Worm (Caenorhabditis elegans) whole organism, early embryonic: Measurements from ENCODE around the gene dct-18.

Experiments used
- B0310.2 ChIP-seq: sonication (generic microtip); optimal IDR thresholded peaks from 2 replicates; lab custom pipeline; 2016; ENCODE audit warnings: mild to moderate bottlenecking, missing genetic modification characterization, missing compliant biosample characterization
- F13C5.2 ChIP-seq: sonication (generic microtip); optimal IDR thresholded peaks from 2 replicates; lab custom pipeline; 2017; ENCODE audit warnings: mild to moderate bottlenecking, missing genetic modification characterization, inconsistent platforms, missing compliant biosample characterization
- aly-1 ChIP-seq: sonication (generic microtip); optimal IDR thresholded peaks from 2 replicates; lab custom pipeline; 2016; ENCODE audit warnings: missing genetic modification characterization, missing compliant biosample characterization
- ama-1 ChIP-seq: fragments of 150-350 bp; optimal IDR thresholded peaks from 2 replicates; lab custom pipeline; 2014
- ceh-13 ChIP-seq: fragments of 200-800 bp; sonication (Bioruptor generic); optimal IDR thresholded peaks from 2 replicates; lab custom pipeline; 2018; ENCODE audit warnings: mild to moderate bottlenecking, missing genetic modification characterization, missing compliant biosample characterization
- ceh-36 ChIP-seq: sonication (generic microtip); optimal IDR thresholded peaks from 2 replicates; lab custom pipeline; 2016; ENCODE audit warnings: missing genetic modification characterization, inconsistent platforms, missing compliant biosample characterization
- ets-7 ChIP-seq: sonication (generic microtip); optimal IDR thresholded peaks from 2 replicates; lab custom pipeline; 2016; ENCODE audit warnings: missing genotype, missing genetic modification characterization, missing compliant biosample characterization
- flt-1 ChIP-seq: fragments of 200-800 bp; sonication (Bioruptor generic); IDR thresholded peaks from 2 replicates; pipeline ENCODE4 v1.3.6; 2022; ENCODE audit warnings: missing genetic modification characterization, missing compliant biosample characterization
- hmbx-1 ChIP-seq: sonication (generic microtip); optimal IDR thresholded peaks from 2 replicates; lab custom pipeline; 2016; ENCODE audit warnings: mild to moderate bottlenecking, missing genetic modification characterization, missing compliant biosample characterization
- hmg-4 ChIP-seq: fragments of 200-800 bp; sonication (Bioruptor generic); optimal IDR thresholded peaks from 2 replicates; lab custom pipeline; 2018; ENCODE audit warnings: mild to moderate bottlenecking, missing genetic modification characterization, missing compliant biosample characterization
- hnd-1 ChIP-seq: sonication (generic microtip); optimal IDR thresholded peaks from 2 replicates; lab custom pipeline; 2016; ENCODE audit warnings: missing genetic modification characterization, missing compliant biosample characterization
- pes-1 ChIP-seq: fragments of 200-800 bp; sonication (Bioruptor generic); IDR thresholded peaks from 2 replicates; pipeline ENCODE4 v1.3.6; 2022; ENCODE audit warnings: missing genetic modification reagents, missing genetic modification characterization, missing compliant biosample characterization
- scrt-1 ChIP-seq: fragments of 200-800 bp; sonication (Bioruptor generic); IDR thresholded peaks from 2 replicates; pipeline ENCODE4 v1.3.6; 2022; ENCODE audit warnings: missing genetic modification characterization, missing compliant biosample characterization
- sea-1 ChIP-seq: fragments of 200-800 bp; sonication (Bioruptor generic); conservative IDR thresholded peaks from 2 replicates; pipeline ENCODE4 v1.3.6; 2022; ENCODE audit warnings: missing genetic modification characterization, missing compliant biosample characterization
- tbx-11 ChIP-seq: fragments of 200-800 bp; sonication (Bioruptor generic); IDR thresholded peaks from 2 replicates; pipeline ENCODE4 v1.3.6; 2022; ENCODE audit warnings: missing genetic modification characterization, missing compliant biosample characterization
- tbx-37 ChIP-seq: fragments of 200-800 bp; sonication (Bioruptor generic); conservative IDR thresholded peaks from 2 replicates; pipeline ENCODE4 v1.3.6; 2022; ENCODE audit warnings: missing genetic modification reagents, missing genetic modification characterization, missing compliant biosample characterization
- tra-4 ChIP-seq: sonication (generic microtip); optimal IDR thresholded peaks from 2 replicates; lab custom pipeline; 2017; ENCODE audit warnings: missing genetic modification characterization, missing compliant biosample characterization

dct-18 gene

ce11 chrII:12942496-12942895 lies 10.8 kb downstream of the dct-18 start:
- TF ChIP-seq tra-4 (tag; lab: Kevin White, UChicago) (no peak), F13C5.2 (tag; lab: Kevin White, UChicago) (no peak), ceh-13 (no peak), sea-1 (GFP tag; lab: Robert Waterston, UW) (no peak), flt-1 (no peak), aly-1 (tag; lab: Kevin White, UChicago) (no peak), ama-1 (no peak), ets-7 (tag; lab: Kevin White, UChicago) (no peak), hmg-4 (GFP tag; lab: Kevin White, UChicago) (no peak), ceh-36 (tag; lab: Kevin White, UChicago) (no peak), hmbx-1 (tag; lab: Kevin White, UChicago) (no peak)

- TF ChIP-seq ama-1: peak; percentile 97
- TF ChIP-seq tra-4 (tag; lab: Kevin White, UChicago): peak; percentile 88
- TF ChIP-seq scrt-1 (GFP tag; lab: Robert Waterston, UW): peak; percentile 36; the same call in 1 of the 2 replicates
- peak; percentile 80; the same call in 1 of the 2 replicates for TF ChIP-seq pes-1 (GFP tag; lab: Robert Waterston, UW)
- TF ChIP-seq flt-1: peak; percentile 47; the same call in 1 of the 2 replicates
- TF ChIP-seq ceh-36 (tag; lab: Kevin White, UChicago): peak; percentile 69
- peak; percentile 85 for TF ChIP-seq hmg-4 (GFP tag; lab: Kevin White, UChicago)
- peak; percentile 58 for TF ChIP-seq tbx-11
- peak; percentile 66 for TF ChIP-seq hmbx-1 (tag; lab: Kevin White, UChicago)
- TF ChIP-seq B0310.2 (tag; lab: Kevin White, UChicago): peak; percentile 86
- TF ChIP-seq tbx-37: peak; percentile 30; the same call in 1 of the 2 replicates
- peak; percentile 48 for TF ChIP-seq ets-7 (tag; lab: Kevin White, UChicago)
- TF ChIP-seq ceh-13: peak; percentile 21
- 0 out of 2 replicates have a peak, but pooled peaks have one; percentile 68 for TF ChIP-seq sea-1 (GFP tag; lab: Robert Waterston, UW)
- TF ChIP-seq aly-1 (tag; lab: Kevin White, UChicago): peak; percentile 56
- TF ChIP-seq hnd-1: no peak
- TF ChIP-seq F13C5.2 (tag; lab: Kevin White, UChicago): peak; percentile 82
Measured at ce11 chrII:12944587-12945126, 13.0 kb downstream of the dct-18 start.

- no peak for TF ChIP-seq tbx-11
- TF ChIP-seq ama-1: no peak
- TF ChIP-seq sea-1 (GFP tag; lab: Robert Waterston, UW): no peak
- no peak for TF ChIP-seq F13C5.2 (tag; lab: Kevin White, UChicago)
- TF ChIP-seq hmg-4 (GFP tag; lab: Kevin White, UChicago): no peak
- no peak for TF ChIP-seq aly-1 (tag; lab: Kevin White, UChicago)
Measured at ce11 chrII:12948158-12948557, 16.5 kb downstream of the dct-18 start, which contains the start of gene F58G1.7. F58G1.7 (minus strand) TSS chrII:12948258.

- TF ChIP-seq F13C5.2 (tag; lab: Kevin White, UChicago) (no peak), tra-4 (tag; lab: Kevin White, UChicago) (no peak), B0310.2 (tag; lab: Kevin White, UChicago) (no peak), ceh-36 (tag; lab: Kevin White, UChicago) (no peak), hmbx-1 (tag; lab: Kevin White, UChicago) (no peak), tbx-11 (no peak), scrt-1 (GFP tag; lab: Robert Waterston, UW) (no peak), hmg-4 (GFP tag; lab: Kevin White, UChicago) (no peak), ets-7 (tag; lab: Kevin White, UChicago) (no peak)
Measured at ce11 chrII:12953297-12953696, 21.6 kb downstream of the dct-18 start.

ce11 chrII:12954670-12955069 lies 23.0 kb downstream of the dct-18 start, which contains the start of the genes Y38F1A.1 and Y38F1A.2:
Y38F1A.1 (minus strand) TSS chrII:12954770.
Y38F1A.2 (plus strand) TSS chrII:12954958.
- TF ChIP-seq flt-1 (no peak), tra-4 (tag; lab: Kevin White, UChicago) (no peak), ceh-13 (no peak), hmg-4 (GFP tag; lab: Kevin White, UChicago) (no peak)

ce11 chrII:12960206-12960605 lies 28.5 kb downstream of the dct-18 start:
- TF ChIP-seq B0310.2 (tag; lab: Kevin White, UChicago) (no peak), sea-1 (GFP tag; lab: Robert Waterston, UW) (no peak), flt-1 (no peak), ceh-13 (no peak), ceh-36 (tag; lab: Kevin White, UChicago) (no peak), tbx-11 (no peak), ets-7 (tag; lab: Kevin White, UChicago) (no peak), tra-4 (tag; lab: Kevin White, UChicago) (no peak), ama-1 (no peak), aly-1 (tag; lab: Kevin White, UChicago) (no peak), hmg-4 (GFP tag; lab: Kevin White, UChicago) (no peak), scrt-1 (GFP tag; lab: Robert Waterston, UW) (no peak), tbx-37 (no peak)

DNA sequence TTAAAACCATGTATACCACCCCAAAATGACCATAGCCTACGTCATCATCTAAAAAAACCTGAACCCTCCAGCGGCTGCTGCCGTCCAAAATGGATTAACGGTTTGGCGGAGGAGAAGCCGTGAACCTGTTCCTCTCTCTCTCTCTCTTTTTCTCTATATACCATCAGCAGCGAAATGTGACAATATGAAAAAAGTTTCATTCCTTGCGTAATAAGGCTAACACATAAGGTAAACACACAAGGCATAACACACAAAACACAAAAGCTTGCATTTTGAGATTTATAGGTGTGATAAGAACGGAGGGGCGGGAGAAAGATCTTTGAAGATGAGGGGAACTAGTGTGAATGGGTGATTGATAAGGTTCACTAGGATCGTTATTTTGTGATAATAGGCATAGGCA lies 29.6 kb downstream of the dct-18 start:
- TF ChIP-seq tbx-37: no peak
- no peak for TF ChIP-seq ets-7 (tag; lab: Kevin White, UChicago)
- TF ChIP-seq aly-1 (tag; lab: Kevin White, UChicago): no peak
- no peak for TF ChIP-seq flt-1
- no peak for TF ChIP-seq pes-1 (GFP tag; lab: Robert Waterston, UW)
- TF ChIP-seq hmg-4 (GFP tag; lab: Kevin White, UChicago): no peak

ce11 chrII:12961743-12962142 lies 30.1 kb downstream of the dct-18 start:
- TF ChIP-seq F13C5.2 (tag; lab: Kevin White, UChicago) (no peak), sea-1 (GFP tag; lab: Robert Waterston, UW) (no peak), ceh-13 (no peak), flt-1 (no peak), ets-7 (tag; lab: Kevin White, UChicago) (no peak), pes-1 (GFP tag; lab: Robert Waterston, UW) (no peak), ceh-36 (tag; lab: Kevin White, UChicago) (no peak), tra-4 (tag; lab: Kevin White, UChicago) (no peak), scrt-1 (GFP tag; lab: Robert Waterston, UW) (no peak), hmg-4 (GFP tag; lab: Kevin White, UChicago) (no peak)
